Worm (Caenorhabditis elegans) whole organism, young adult: Measurements from ENCODE around the gene brc-2.
A peak's percentile ranks its signal among the peaks of the same experiment; 100 is the strongest.

Source experiments
- B0261.1 ChIP-seq: sonication (generic microtip); optimal IDR thresholded peaks from 2 replicates; lab custom pipeline; 2016; ENCODE audit warnings: mild to moderate bottlenecking, missing genetic modification characterization, moderate library complexity, missing compliant biosample characterization
- C17E4.6 ChIP-seq: fragments of 200-800 bp; sonication (Bioruptor generic); IDR thresholded peaks from 2 replicates; pipeline ENCODE4 v1.3.6; 2022; ENCODE audit warnings: missing genetic modification reagents, missing genetic modification characterization, missing compliant biosample characterization
- D2030.7 ChIP-seq: fragments of 200-800 bp; sonication (Bioruptor generic); IDR thresholded peaks from 2 replicates; pipeline ENCODE4 v1.3.6; 2022; ENCODE audit warnings: missing genetic modification reagents, missing genetic modification characterization, missing compliant biosample characterization
- F23B12.7 ChIP-seq: sonication (generic microtip); optimal IDR thresholded peaks from 2 replicates; lab custom pipeline; 2017; ENCODE audit warnings: missing genetic modification characterization, mild to moderate bottlenecking, missing compliant biosample characterization, antibody characterized with exemption, moderate library complexity; ENCODE audit not compliant: insufficient read depth
- F39B2.1 ChIP-seq: fragments of 200-800 bp; sonication (Bioruptor generic); IDR thresholded peaks from 2 replicates; pipeline ENCODE4 v1.3.6; 2022; ENCODE audit warnings: missing genetic modification reagents, missing genetic modification characterization, missing compliant biosample characterization
- F49E8.2 ChIP-seq: sonication (generic microtip); optimal IDR thresholded peaks from 3 replicates; lab custom pipeline; 2017; ENCODE audit warnings: missing genetic modification characterization, mild to moderate bottlenecking, missing compliant biosample characterization, antibody characterized with exemption, moderate library complexity; ENCODE audit not compliant: insufficient read depth
- F57A8.1 ChIP-seq: fragments of 200-800 bp; sonication (Bioruptor generic); optimal IDR thresholded peaks from 2 replicates; lab custom pipeline; 2018; ENCODE audit warnings: mild to moderate bottlenecking, missing genetic modification characterization, moderate library complexity, missing compliant biosample characterization
- K12H6.12 ChIP-seq: fragments of 200-800 bp; sonication (Bioruptor generic); optimal IDR thresholded peaks from 2 replicates; lab custom pipeline; 2018; ENCODE audit warnings: mild to moderate bottlenecking, missing genetic modification characterization, missing compliant biosample characterization
- Y56A3A.18 ChIP-seq: fragments of 200-800 bp; sonication (Bioruptor generic); IDR thresholded peaks from 2 replicates; pipeline ENCODE4 v1.3.6; 2022; ENCODE audit warnings: missing genetic modification reagents, missing genetic modification characterization, missing compliant biosample characterization
- Y67H2A.10 ChIP-seq: fragments of 200-800 bp; sonication (Bioruptor generic); conservative IDR thresholded peaks from 2 replicates; pipeline ENCODE4 v1.3.6; 2022; ENCODE audit warnings: missing genetic modification reagents, missing genetic modification characterization, missing compliant biosample characterization
- Y79H2A.3 ChIP-seq: fragments of 200-800 bp; sonication (Bioruptor generic); conservative IDR thresholded peaks from 2 replicates; pipeline ENCODE4 v1.3.6; 2022; ENCODE audit warnings: missing genetic modification reagents, missing genetic modification characterization, missing compliant biosample characterization
- aptf-2 ChIP-seq: fragments of 200-800 bp; sonication (Bioruptor generic); conservative IDR thresholded peaks from 2 replicates; pipeline ENCODE4 v1.3.6; 2022; ENCODE audit warnings: missing genetic modification reagents, missing genetic modification characterization, missing compliant biosample characterization
- athp-1 ChIP-seq: sonication (generic microtip); optimal IDR thresholded peaks from 2 replicates; lab custom pipeline; 2017; ENCODE audit warnings: mild to moderate bottlenecking, missing genetic modification characterization, missing compliant biosample characterization
- attf-6 ChIP-seq: fragments of 200-800 bp; sonication (Bioruptor generic); IDR thresholded peaks from 2 replicates; pipeline ENCODE4 v1.3.6; 2022; ENCODE audit warnings: missing genetic modification reagents, missing genetic modification characterization, missing compliant biosample characterization
- cebp-2 ChIP-seq: fragments of 200-800 bp; sonication (Bioruptor generic); IDR thresholded peaks from 2 replicates; pipeline ENCODE4 v1.3.6; 2022; ENCODE audit warnings: missing genetic modification characterization, missing compliant biosample characterization
- ceh-40 ChIP-seq: fragments of 200-800 bp; sonication (Bioruptor generic); IDR thresholded peaks from 2 replicates; pipeline ENCODE4 v1.3.6; 2022; ENCODE audit warnings: missing genetic modification characterization, missing compliant biosample characterization
- ceh-79 ChIP-seq: sonication (generic microtip); optimal IDR thresholded peaks from 2 replicates; lab custom pipeline; 2017; ENCODE audit warnings: mild to moderate bottlenecking, missing genetic modification characterization, missing compliant biosample characterization
- ceh-91 ChIP-seq: fragments of 200-800 bp; sonication (Bioruptor generic); IDR thresholded peaks from 2 replicates; pipeline ENCODE4 v1.3.6; 2022; ENCODE audit warnings: missing genetic modification reagents, missing genetic modification characterization, missing compliant biosample characterization
- chd-7 ChIP-seq: sonication (generic microtip); optimal IDR thresholded peaks from 2 replicates; lab custom pipeline; 2016; ENCODE audit warnings: mild to moderate bottlenecking, missing genetic modification characterization, moderate library complexity, missing compliant biosample characterization
- efl-1 ChIP-seq: fragments of 150-350 bp; optimal IDR thresholded peaks from 2 replicates; lab custom pipeline; 2014; ENCODE audit warnings: missing biosample characterization, missing genetic modification reagents, missing genetic modification characterization
- ekl-4 ChIP-seq: fragments of 200-800 bp; sonication (Bioruptor generic); IDR thresholded peaks from 2 replicates; pipeline ENCODE4 v1.3.6; 2022; ENCODE audit warnings: missing genetic modification reagents, missing genetic modification characterization, missing compliant biosample characterization
- ets-4 ChIP-seq: fragments of 200-800 bp; sonication (Bioruptor generic); optimal IDR thresholded peaks from 2 replicates; lab custom pipeline; 2018; ENCODE audit warnings: mild to moderate bottlenecking, missing genetic modification characterization, missing compliant biosample characterization
- fkh-3 ChIP-seq: sonication (generic microtip); optimal IDR thresholded peaks from 2 replicates; lab custom pipeline; 2016; ENCODE audit warnings: mild to moderate bottlenecking, missing genetic modification characterization, missing compliant biosample characterization
- lin-35 ChIP-seq, 3 experiments: fragments of 150-350 bp in 2 of 3; sonication (generic microtip) in 1 of 3; optimal IDR thresholded peaks; 2 replicates each; lab custom pipeline; 2014 to 2018; ENCODE audit warnings: missing biosample characterization in 3 of 3, missing genetic modification characterization in 3 of 3, missing genetic modification reagents in 3 of 3
- lin-40 ChIP-seq: sonication (generic microtip); optimal IDR thresholded peaks from 2 replicates; lab custom pipeline; 2016; ENCODE audit warnings: missing genetic modification characterization, mild to moderate bottlenecking, missing compliant biosample characterization, missing genotype, missing genetic modification reagents
- lsy-27 ChIP-seq: sonication (generic microtip); optimal IDR thresholded peaks from 2 replicates; lab custom pipeline; 2017; ENCODE audit warnings: missing genetic modification characterization, mild to moderate bottlenecking, missing compliant biosample characterization, antibody characterized with exemption, missing genotype, borderline replicate concordance; ENCODE audit not compliant: insufficient read depth
- madf-8 ChIP-seq: fragments of 200-800 bp; sonication (Bioruptor generic); conservative IDR thresholded peaks from 2 replicates; pipeline ENCODE4 v1.3.6; 2022; ENCODE audit warnings: missing genetic modification reagents, missing genetic modification characterization, missing compliant biosample characterization
- mcd-1 ChIP-seq: fragments of 200-800 bp; sonication (Bioruptor generic); IDR thresholded peaks from 2 replicates; pipeline ENCODE4 v1.3.6; 2022; ENCODE audit warnings: missing genetic modification reagents, missing genetic modification characterization, missing compliant biosample characterization
- mel-28 ChIP-seq: sonication (generic microtip); optimal IDR thresholded peaks from 2 replicates; lab custom pipeline; 2016; ENCODE audit warnings: borderline replicate concordance, mild to moderate bottlenecking, missing genetic modification characterization, missing compliant biosample characterization
- mxl-1 ChIP-seq: sonication (generic microtip); optimal IDR thresholded peaks from 2 replicates; lab custom pipeline; 2016; ENCODE audit warnings: missing genetic modification characterization, missing compliant biosample characterization
- nfya-1 ChIP-seq: sonication (generic microtip); optimal IDR thresholded peaks from 2 replicates; lab custom pipeline; 2017; ENCODE audit warnings: antibody characterized with exemption, missing compliant biosample characterization, missing genetic modification characterization, borderline replicate concordance; ENCODE audit not compliant: insufficient read depth
- nfya-2 ChIP-seq: fragments of 200-800 bp; sonication (Bioruptor generic); IDR thresholded peaks from 2 replicates; pipeline ENCODE4 v1.3.6; 2022; ENCODE audit warnings: missing genetic modification reagents, missing genetic modification characterization, missing compliant biosample characterization
- nhr-179 ChIP-seq: sonication (generic microtip); optimal IDR thresholded peaks from 2 replicates; lab custom pipeline; 2016; ENCODE audit warnings: mild to moderate bottlenecking, missing genetic modification characterization, missing compliant biosample characterization
- nhr-27 ChIP-seq: fragments of 200-800 bp; sonication (Bioruptor generic); optimal IDR thresholded peaks from 2 replicates; lab custom pipeline; 2018; ENCODE audit warnings: mild to moderate bottlenecking, missing genetic modification characterization, moderate library complexity, missing compliant biosample characterization
- nhr-80 ChIP-seq: sonication (generic microtip); optimal IDR thresholded peaks from 2 replicates; lab custom pipeline; 2016; ENCODE audit warnings: missing genetic modification characterization, missing compliant biosample characterization
- nhr-90 ChIP-seq: sonication (generic microtip); optimal IDR thresholded peaks from 2 replicates; lab custom pipeline; 2016; ENCODE audit warnings: missing genotype, mild to moderate bottlenecking, missing genetic modification characterization, missing compliant biosample characterization
- rcor-1 ChIP-seq: fragments of 200-800 bp; sonication (Bioruptor generic); IDR thresholded peaks from 2 replicates; pipeline ENCODE4 v1.3.6; 2022; ENCODE audit warnings: missing genetic modification reagents, missing genetic modification characterization, missing compliant biosample characterization
- rec-8 ChIP-seq, 2 experiments: sonication (generic microtip); optimal IDR thresholded peaks; 2 replicates each; lab custom pipeline; 2016; ENCODE audit warnings: mild to moderate bottlenecking in 2 of 2, missing genetic modification characterization in 2 of 2, missing genetic modification reagents in 2 of 2, missing genotype in 2 of 2, missing biosample characterization in 1 of 2, missing compliant biosample characterization in 1 of 2, moderate library complexity in 1 of 2
- snpc-1.1 ChIP-seq: sonication (generic microtip); optimal IDR thresholded peaks from 2 replicates; lab custom pipeline; 2017; ENCODE audit warnings: missing genetic modification characterization, mild to moderate bottlenecking, missing compliant biosample characterization, antibody characterized with exemption, moderate library complexity, missing genotype, missing genetic modification reagents; ENCODE audit not compliant: insufficient read depth
- snpc-3.4 ChIP-seq: sonication (generic microtip); optimal IDR thresholded peaks from 2 replicates; lab custom pipeline; 2017; ENCODE audit warnings: missing genetic modification characterization, mild to moderate bottlenecking, missing compliant biosample characterization, antibody characterized with exemption, moderate library complexity, missing genotype, missing genetic modification reagents
- snpc-4 ChIP-seq, 5 experiments: fragments of 150-350 bp in 1 of 5; sonication (generic microtip) in 4 of 5; optimal IDR thresholded peaks; 2 replicates each; lab custom pipeline; 2014 to 2018; ENCODE audit warnings: missing genetic modification characterization in 5 of 5, missing biosample characterization in 3 of 5, antibody characterized with exemption in 2 of 5, mild to moderate bottlenecking in 2 of 5, missing compliant biosample characterization in 2 of 5, missing genotype in 2 of 5, moderate library complexity in 2 of 5, missing genetic modification reagents in 1 of 5
- somi-1 ChIP-seq: fragments of 200-800 bp; sonication (Bioruptor generic); optimal IDR thresholded peaks from 2 replicates; lab custom pipeline; 2018; ENCODE audit warnings: mild to moderate bottlenecking, missing genetic modification characterization, missing compliant biosample characterization
- tbp1 ChIP-seq: fragments of 200-800 bp; sonication (Bioruptor generic); optimal IDR thresholded peaks from 2 replicates; lab custom pipeline; 2018; ENCODE audit warnings: mild to moderate bottlenecking, missing genetic modification characterization, missing compliant biosample characterization
- unc-62 ChIP-seq: fragments of 150-350 bp; optimal IDR thresholded peaks from 2 replicates; lab custom pipeline; 2014; ENCODE audit warnings: missing biosample characterization, missing genetic modification reagents, missing genetic modification characterization
- ztf-25 ChIP-seq: fragments of 200-800 bp; sonication (Bioruptor generic); IDR thresholded peaks from 2 replicates; pipeline ENCODE4 v1.3.6; 2022; ENCODE audit warnings: missing genetic modification reagents, missing genetic modification characterization, missing compliant biosample characterization

The brc-2 gene

ce11 chrIII:6935269-6936017, 32.5 kb upstream of the brc-2 start, which contains the start of the genes F57B9.8 and coq-2:
Gene F57B9.8 (minus strand): TSS chrIII:6935319.
Gene coq-2 (plus strand): TSS chrIII:6935967.
- TF ChIP-seq chd-7 = no peak
- TF ChIP-seq mxl-1 (tag; lab: Kevin White, UChicago) = no peak
- TF ChIP-seq attf-6 (GFP tag; lab: Robert Waterston, UW) = no peak
- TF ChIP-seq F23B12.7 = no peak
- no peak for TF ChIP-seq B0261.1 (tag; lab: Kevin White, UChicago)
- TF ChIP-seq tbp1 (GFP tag; lab: Kevin White, UChicago) = no peak
- TF ChIP-seq nfya-2 (GFP tag; lab: Robert Waterston, UW) = no peak
- TF ChIP-seq fkh-3 (tag; lab: Kevin White, UChicago) = no peak
- no peak for TF ChIP-seq nhr-90 (tag; lab: Kevin White, UChicago)
- no peak for TF ChIP-seq snpc-3.4 (tag; lab: Kevin White, UChicago)
- no peak for TF ChIP-seq madf-8 (GFP tag; lab: Robert Waterston, UW)
- no peak for TF ChIP-seq unc-62
- TF ChIP-seq lin-35 (GFP tag; optimal IDR thresholded peaks at IDR 0.05; lab: Kevin White, UChicago) = no peak
- no peak for TF ChIP-seq ets-4
- TF ChIP-seq Y79H2A.3 (GFP tag; lab: Robert Waterston, UW) = no peak
- TF ChIP-seq K12H6.12 (tag; lab: Kevin White, UChicago) = no peak
- TF ChIP-seq ceh-91 (GFP tag; lab: Robert Waterston, UW) = no peak
- no peak for TF ChIP-seq C17E4.6 (GFP tag; lab: Robert Waterston, UW)
- TF ChIP-seq lsy-27 (tag; lab: Kevin White, UChicago) = no peak

DNA sequence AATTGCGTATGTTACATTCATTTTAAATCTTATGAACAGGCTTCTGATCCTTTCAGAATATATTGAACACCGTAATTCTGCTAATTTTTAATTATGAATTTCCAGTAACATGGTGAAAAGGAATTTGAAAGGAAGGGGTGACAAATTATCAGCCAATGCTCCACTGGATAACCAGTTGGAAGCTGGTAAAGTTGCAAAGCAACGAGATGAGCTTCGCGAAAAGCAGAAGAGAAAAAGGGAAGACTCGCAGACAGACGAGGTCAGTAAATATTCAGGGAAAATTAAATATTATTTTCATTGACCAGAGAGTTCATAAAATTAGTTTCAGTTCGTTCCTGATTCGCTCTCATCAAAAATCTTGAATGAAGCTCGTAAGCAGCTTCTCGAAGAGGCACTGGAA, 29.0 kb upstream of the brc-2 start, which contains the start of gene byn-1:
byn-1 (plus strand) TSS at position 106 of the 400 bp plus-strand sequence.
- no peak for TF ChIP-seq Y67H2A.10 (GFP tag; lab: Robert Waterston, UW)
- TF ChIP-seq mel-28 (tag; lab: Kevin White, UChicago) = no peak
- TF ChIP-seq nhr-179 (tag; lab: Kevin White, UChicago) = no peak
- TF ChIP-seq ekl-4 (GFP tag; lab: Robert Waterston, UW) = no peak; the same call in 1 of the 2 replicates
- TF ChIP-seq aptf-2 (GFP tag; lab: Robert Waterston, UW) = no peak
- TF ChIP-seq lin-40 (tag; lab: Kevin White, UChicago) = no peak
- no peak for TF ChIP-seq cebp-2 (GFP tag; lab: Robert Waterston, UW)
- no peak for TF ChIP-seq nhr-27 (tag; lab: Kevin White, UChicago)
- TF ChIP-seq ztf-25 (GFP tag; lab: Robert Waterston, UW) = no peak
- TF ChIP-seq unc-62 = no peak
- TF ChIP-seq efl-1 (GFP tag; lab: Kevin White, UChicago) = no peak
- no peak for TF ChIP-seq ceh-79
- no peak for TF ChIP-seq F57A8.1 (GFP tag; lab: Kevin White, UChicago)
- no peak for TF ChIP-seq ceh-40 (GFP tag; lab: Robert Waterston, UW)
- TF ChIP-seq rec-8 (tag; optimal IDR thresholded peaks at IDR 0.05; lab: Kevin White, UChicago) = no peak
- peak; percentile 32 for TF ChIP-seq athp-1 (tag; lab: Kevin White, UChicago)
- no peak for TF ChIP-seq rcor-1 (GFP tag; lab: Robert Waterston, UW)
- no peak for TF ChIP-seq somi-1 (GFP tag; lab: Kevin White, UChicago)
- peak; percentile 25; the same call in 1 of the 2 replicates for TF ChIP-seq mcd-1
- no peak for TF ChIP-seq nhr-80 (tag; lab: Kevin White, UChicago)
- peak; percentile 12 for TF ChIP-seq F49E8.2
- TF ChIP-seq snpc-4 (GFP tag; optimal IDR thresholded peaks at IDR 0.05; lab: Kevin White, UChicago) = no peak
- peak in 1 of 4 experiments; percentile 26 for TF ChIP-seq snpc-4 (tag; optimal IDR thresholded peaks at IDR 0.05; lab: Kevin White, UChicago)
- TF ChIP-seq snpc-1.1 (tag; lab: Kevin White, UChicago) = peak; percentile 9
- TF ChIP-seq D2030.7 = no peak
- no peak for TF ChIP-seq nfya-1 (tag; lab: Kevin White, UChicago)
- no peak for TF ChIP-seq F39B2.1 (GFP tag; lab: Robert Waterston, UW)
- peak; percentile 35; the same call in 1 of the 2 replicates for TF ChIP-seq Y56A3A.18 (GFP tag; lab: Robert Waterston, UW)
